Worm (Caenorhabditis elegans) whole organism, L3 larva: ENCODE results near the gene mihp-2.

Experiments
- R02D3.7 ChIP-seq: fragments of 150-350 bp; optimal IDR thresholded peaks from 2 replicates; lab custom pipeline; 2014; ENCODE audit warnings: missing biosample characterization, missing genetic modification characterization
- ZK546.5 ChIP-seq: sonication (generic microtip); optimal IDR thresholded peaks from 2 replicates; lab custom pipeline; 2017; ENCODE audit warnings: missing biosample characterization, missing genetic modification characterization
- ceh-16 ChIP-seq: sonication (generic microtip); optimal IDR thresholded peaks from 2 replicates; lab custom pipeline; 2017; ENCODE audit warnings: missing biosample characterization, missing genetic modification characterization
- ceh-28 ChIP-seq: fragments of 150-350 bp; optimal IDR thresholded peaks from 2 replicates; lab custom pipeline; 2014; ENCODE audit warnings: missing biosample characterization, missing genetic modification reagents, missing genetic modification characterization
- ceh-82 ChIP-seq: fragments of 150-350 bp; optimal IDR thresholded peaks from 2 replicates; lab custom pipeline; 2014; ENCODE audit warnings: missing biosample characterization, missing genetic modification characterization
- ceh-9 ChIP-seq: sonication (generic microtip); optimal IDR thresholded peaks from 2 replicates; lab custom pipeline; 2018; ENCODE audit warnings: missing biosample characterization, missing genetic modification characterization
- daf-12 ChIP-seq: fragments of 150-350 bp; optimal IDR thresholded peaks from 2 replicates; lab custom pipeline; 2014; ENCODE audit warnings: missing biosample characterization, missing genetic modification reagents, missing genetic modification characterization
- egl-27 ChIP-seq: sonication (generic microtip); optimal IDR thresholded peaks from 4 replicates; lab custom pipeline; 2017; ENCODE audit warnings: missing biosample characterization, missing genetic modification reagents, missing genetic modification characterization
- egl-5 ChIP-seq: fragments of 150-350 bp; optimal IDR thresholded peaks from 2 replicates; lab custom pipeline; 2017; ENCODE audit warnings: missing biosample characterization, missing genetic modification reagents, missing genetic modification characterization, inconsistent platforms
- elt-1 ChIP-seq: fragments of 150-350 bp; optimal IDR thresholded peaks from 2 replicates; lab custom pipeline; 2014; ENCODE audit warnings: missing biosample characterization, missing genetic modification characterization
- elt-2 ChIP-seq: sonication (generic microtip); optimal IDR thresholded peaks from 2 replicates; lab custom pipeline; 2016; ENCODE audit warnings: missing genetic modification reagents, mild to moderate bottlenecking, missing genetic modification characterization, missing compliant biosample characterization
- elt-3 ChIP-seq, 3 experiments: fragments of 150-350 bp in 1 of 3; sonication (generic microtip) in 2 of 3; optimal IDR thresholded peaks; 2 replicates in 2 of 3; 4 replicates in 1 of 3; lab custom pipeline; 2014 to 2017; ENCODE audit warnings: missing biosample characterization in 3 of 3, missing genetic modification characterization in 3 of 3
- eor-1 ChIP-seq, 2 experiments: fragments of 150-350 bp; optimal IDR thresholded peaks; 2 replicates each; lab custom pipeline; 2014 to 2018; ENCODE audit warnings: missing biosample characterization in 2 of 2, missing genetic modification characterization in 2 of 2
- fkh-2 ChIP-seq: fragments of 150-350 bp; optimal IDR thresholded peaks from 2 replicates; lab custom pipeline; 2014; ENCODE audit warnings: missing biosample characterization, missing genetic modification reagents, missing genetic modification characterization
- fos-1 ChIP-seq: fragments of 150-350 bp; optimal IDR thresholded peaks from 2 replicates; lab custom pipeline; 2014; ENCODE audit warnings: missing biosample characterization, missing genetic modification characterization
- hmg-11 ChIP-seq: sonication (generic microtip); optimal IDR thresholded peaks from 2 replicates; lab custom pipeline; 2016; ENCODE audit warnings: missing genetic modification characterization, missing compliant biosample characterization
- jun-1 ChIP-seq: fragments of 150-350 bp; optimal IDR thresholded peaks from 2 replicates; lab custom pipeline; 2014; ENCODE audit warnings: missing biosample characterization, missing genetic modification reagents, missing genetic modification characterization
- lin-15B ChIP-seq: fragments of 150-350 bp; optimal IDR thresholded peaks from 2 replicates; lab custom pipeline; 2014; ENCODE audit warnings: missing biosample characterization, missing genetic modification characterization
- lin-39 ChIP-seq: fragments of 150-350 bp; optimal IDR thresholded peaks from 2 replicates; lab custom pipeline; 2018; ENCODE audit warnings: missing biosample characterization, missing genetic modification reagents, missing genetic modification characterization
- lsy-12 ChIP-seq: sonication (generic microtip); optimal IDR thresholded peaks from 2 replicates; lab custom pipeline; 2016; ENCODE audit warnings: mild to moderate bottlenecking, missing genetic modification characterization, missing compliant biosample characterization
- mdl-1 ChIP-seq: fragments of 150-350 bp; optimal IDR thresholded peaks from 2 replicates; lab custom pipeline; 2014; ENCODE audit warnings: missing biosample characterization, missing genetic modification characterization
- mml-1 ChIP-seq: fragments of 150-350 bp; sonication (generic microtip); optimal IDR thresholded peaks from 3 replicates; lab custom pipeline; 2014; ENCODE audit warnings: missing biosample characterization, missing genetic modification characterization
- nfya-1 ChIP-seq: sonication (generic microtip); optimal IDR thresholded peaks from 2 replicates; lab custom pipeline; 2017; ENCODE audit warnings: missing genetic modification characterization, mild to moderate bottlenecking, missing compliant biosample characterization, antibody characterized with exemption, moderate library complexity; ENCODE audit not compliant: insufficient read depth
- nhr-11 ChIP-seq: fragments of 150-350 bp; optimal IDR thresholded peaks from 2 replicates; lab custom pipeline; 2014; ENCODE audit warnings: missing biosample characterization, missing genetic modification characterization
- nhr-12 ChIP-seq: fragments of 150-350 bp; optimal IDR thresholded peaks from 2 replicates; lab custom pipeline; 2014; ENCODE audit warnings: missing biosample characterization, missing genetic modification characterization
- nhr-23 ChIP-seq: fragments of 150-350 bp; optimal IDR thresholded peaks from 2 replicates; lab custom pipeline; 2014; ENCODE audit warnings: missing biosample characterization, missing genetic modification reagents, missing genetic modification characterization
- nhr-237 ChIP-seq: fragments of 150-350 bp; optimal IDR thresholded peaks from 2 replicates; lab custom pipeline; 2014; ENCODE audit warnings: missing biosample characterization, missing genetic modification characterization
- nhr-25 ChIP-seq: sonication (generic microtip); optimal IDR thresholded peaks from 2 replicates; lab custom pipeline; 2017; ENCODE audit warnings: missing biosample characterization, missing genetic modification characterization
- nhr-28 ChIP-seq: fragments of 150-350 bp; optimal IDR thresholded peaks from 2 replicates; lab custom pipeline; 2014; ENCODE audit warnings: missing biosample characterization, missing genetic modification characterization
- nhr-43 ChIP-seq: sonication (generic microtip); optimal IDR thresholded peaks from 2 replicates; lab custom pipeline; 2016; ENCODE audit warnings: mild to moderate bottlenecking, missing genetic modification characterization, missing compliant biosample characterization; ENCODE audit not compliant: poor library complexity, severe bottlenecking
- nhr-67 ChIP-seq: fragments of 150-350 bp; optimal IDR thresholded peaks from 2 replicates; lab custom pipeline; 2014; ENCODE audit warnings: missing biosample characterization, missing genetic modification characterization
- nhr-76 ChIP-seq: fragments of 150-350 bp; sonication (generic microtip); optimal IDR thresholded peaks from 5 replicates; lab custom pipeline; 2014; ENCODE audit warnings: missing biosample characterization, missing genetic modification characterization
- nhr-77 ChIP-seq: fragments of 150-350 bp; optimal IDR thresholded peaks from 2 replicates; lab custom pipeline; 2014; ENCODE audit warnings: missing biosample characterization, missing genetic modification characterization
- pha-4 ChIP-seq: fragments of 150-350 bp; optimal IDR thresholded peaks from 2 replicates; lab custom pipeline; 2014; ENCODE audit warnings: missing biosample characterization, missing genetic modification reagents, missing genetic modification characterization
- pqm-1 ChIP-seq: fragments of 150-350 bp; optimal IDR thresholded peaks from 2 replicates; lab custom pipeline; 2017; ENCODE audit warnings: missing biosample characterization, missing genetic modification characterization, inconsistent platforms
- sea-2 ChIP-seq: fragments of 150-350 bp; sonication (generic microtip); optimal IDR thresholded peaks from 4 replicates; lab custom pipeline; 2014; ENCODE audit warnings: missing biosample characterization, missing genetic modification reagents, missing genetic modification characterization
- skn-1 ChIP-seq: fragments of 150-350 bp; optimal IDR thresholded peaks from 2 replicates; lab custom pipeline; 2014; ENCODE audit warnings: missing biosample characterization, missing genetic modification characterization
- snpc-4 ChIP-seq: fragments of 150-350 bp; optimal IDR thresholded peaks from 2 replicates; lab custom pipeline; 2014; ENCODE audit warnings: missing biosample characterization, missing genetic modification characterization
- tbx-2 ChIP-seq: sonication (generic microtip); optimal IDR thresholded peaks from 2 replicates; lab custom pipeline; 2016; ENCODE audit warnings: mild to moderate bottlenecking, missing genetic modification characterization, missing compliant biosample characterization
- unc-39 ChIP-seq: sonication (generic microtip); optimal IDR thresholded peaks from 4 replicates; lab custom pipeline; 2017; ENCODE audit warnings: missing biosample characterization, missing genetic modification characterization
- unc-62 ChIP-seq: fragments of 150-350 bp; sonication (generic microtip); optimal IDR thresholded peaks from 4 replicates; lab custom pipeline; 2014; ENCODE audit warnings: missing biosample characterization, missing genetic modification reagents, missing genetic modification characterization
- ztf-11 ChIP-seq: fragments of 150-350 bp; optimal IDR thresholded peaks from 2 replicates; lab custom pipeline; 2014; ENCODE audit warnings: missing biosample characterization, missing genetic modification characterization

The mihp-2 gene

DNA sequence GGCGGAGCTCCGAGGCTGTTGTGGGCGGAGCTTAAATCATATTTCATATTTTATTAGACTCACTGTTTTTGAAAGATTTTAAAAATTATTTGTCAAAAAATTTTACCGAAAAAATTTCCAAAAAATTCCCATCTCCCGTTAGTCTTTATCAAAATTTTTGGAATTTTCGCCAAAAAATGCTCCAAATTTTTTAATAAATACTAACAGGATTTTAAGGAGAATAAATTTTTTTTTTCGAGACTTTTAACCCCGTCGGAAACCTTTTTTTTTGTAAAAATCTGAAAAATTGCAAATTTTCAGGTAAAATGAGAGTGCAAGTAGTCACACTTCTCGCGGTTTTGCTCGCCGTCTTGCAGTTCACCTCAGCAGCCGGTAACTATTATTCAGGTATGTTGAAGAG lies at the start of gene mihp-2:
TSS of gene mihp-2 (plus strand) at position 301 of the 400 bp plus-strand sequence.
- TF ChIP-seq ceh-28 (tag; lab: Kevin White, UChicago), result no peak

ce11 chrV:18854788-18855187 lies 48.8 kb upstream of the mihp-2 start:
- TF ChIP-seq R02D3.7 (no peak), sea-2 (GFP tag; lab: Kevin White, UChicago) (no peak), skn-1 (tag; lab: Kevin White, UChicago) (peak; percentile 82), elt-2 (peak; percentile 18), egl-27 (tag; lab: Kevin White, UChicago) (no peak), nhr-28 (no peak), daf-12 (no peak), nhr-12 (tag; lab: Kevin White, UChicago) (no peak), snpc-4 (tag; lab: Kevin White, UChicago) (no peak), fkh-2 (no peak), nhr-43 (tag; lab: Kevin White, UChicago) (no peak)

DNA sequence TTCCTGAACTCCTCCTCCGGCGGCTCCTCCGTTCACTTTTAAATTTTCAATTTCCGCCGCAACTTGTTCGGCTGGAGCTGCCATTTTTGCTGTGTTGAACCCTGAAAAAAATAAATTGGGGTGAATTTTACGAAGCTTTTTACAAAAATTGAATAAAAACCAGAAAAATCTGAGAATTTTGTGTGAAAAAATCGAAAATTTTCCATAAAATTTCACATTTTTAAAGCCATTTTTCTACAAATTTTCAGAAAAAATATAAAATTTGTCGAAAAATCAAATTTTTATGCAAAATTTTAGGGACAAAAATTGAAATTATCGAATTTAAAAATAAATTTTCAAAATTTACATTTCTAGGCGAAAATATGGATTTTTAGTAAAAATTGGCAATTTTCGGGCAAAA lies 44.5 kb upstream of the mihp-2 start, which contains the start of gene wars-1:
TSS of gene wars-1 (minus strand) at position 101 of the 400 bp plus-strand sequence.
- no peak for TF ChIP-seq tbx-2 (tag; lab: Kevin White, UChicago)
- TF ChIP-seq hmg-11 (tag; lab: Kevin White, UChicago), result no peak
- no peak for TF ChIP-seq egl-27 (tag; lab: Kevin White, UChicago)
- TF ChIP-seq unc-62, result no peak
- no peak for TF ChIP-seq elt-3 (tag; optimal IDR thresholded peaks at IDR 0.05; lab: Kevin White, UChicago)
- TF ChIP-seq eor-1 (tag; optimal IDR thresholded peaks at IDR 0.05; lab: Kevin White, UChicago), result no peak
- no peak for TF ChIP-seq nhr-25
- TF ChIP-seq nhr-23 (tag; lab: Kevin White, UChicago), result no peak
- no peak for TF ChIP-seq skn-1 (tag; lab: Kevin White, UChicago)
- no peak for TF ChIP-seq nhr-12 (tag; lab: Kevin White, UChicago)
- no peak for TF ChIP-seq nhr-237 (tag; lab: Kevin White, UChicago)
- no peak for TF ChIP-seq nhr-43 (tag; lab: Kevin White, UChicago)
- TF ChIP-seq nhr-76 (tag; lab: Kevin White, UChicago), result no peak
- TF ChIP-seq, all 47 proteins: peak for 0

ce11 chrV:18868517-18868916 lies 35.1 kb upstream of the mihp-2 start:
- TF ChIP-seq nhr-25 (no peak), nhr-237 (tag; lab: Kevin White, UChicago) (no peak), ceh-82 (tag; lab: Kevin White, UChicago) (no peak), nhr-76 (tag; lab: Kevin White, UChicago) (no peak), nhr-67 (tag; lab: Kevin White, UChicago) (no peak), nfya-1 (peak; percentile 21), pqm-1 (tag; lab: Kevin White, UChicago) (no peak), skn-1 (tag; lab: Kevin White, UChicago) (no peak), elt-1 (tag; lab: Kevin White, UChicago) (no peak), daf-12 (no peak), lsy-12 (tag; lab: Kevin White, UChicago) (no peak), jun-1 (no peak), nhr-77 (tag; lab: Kevin White, UChicago) (no peak), nhr-43 (tag; lab: Kevin White, UChicago) (no peak), ceh-28 (tag; lab: Kevin White, UChicago) (no peak), hmg-11 (tag; lab: Kevin White, UChicago) (peak; percentile 61), mml-1 (tag; lab: Kevin White, UChicago) (no peak), elt-2 (peak; percentile 41), nhr-28 (no peak), nhr-12 (tag; lab: Kevin White, UChicago) (no peak), tbx-2 (tag; lab: Kevin White, UChicago) (no peak), ZK546.5 (tag; lab: Kevin White, UChicago) (no peak), lin-39 (peak; percentile 35), R02D3.7 (no peak), ceh-16 (no peak), fkh-2 (no peak), sea-2 (GFP tag; lab: Kevin White, UChicago) (no peak), egl-27 (tag; lab: Kevin White, UChicago) (no peak), fos-1 (tag; lab: Kevin White, UChicago) (no peak), unc-62 (no peak), nhr-11 (no peak), pha-4 (tag; lab: Kevin White, UChicago) (peak; percentile 50), snpc-4 (tag; lab: Kevin White, UChicago) (peak; percentile 49), ceh-9 (tag; lab: Kevin White, UChicago) (no peak), ztf-11 (tag; lab: Kevin White, UChicago) (no peak), egl-5 (tag; lab: Kevin White, UChicago) (peak; percentile 92), unc-39 (tag; lab: Kevin White, UChicago) (no peak), mdl-1 (tag; lab: Kevin White, UChicago) (no peak), lin-15B (tag; lab: Kevin White, UChicago) (no peak)
